Fruit fly (Drosophila melanogaster) whole organism, embryonic: ENCODE measurements around the gene CG32432.
A peak's percentile ranks its signal among the peaks of the same experiment; 100 is the strongest.

Source experiments
- Ada2b ChIP-seq: fragments of 200-800 bp; sonication (Bioruptor generic); IDR thresholded peaks from 2 replicates; pipeline ENCODE4 v1.3.6; 2022; ENCODE audit warnings: missing biosample characterization, missing genetic modification characterization
- B-H2 ChIP-seq: fragments of 200-800 bp; sonication (Bioruptor generic); optimal IDR thresholded peaks from 2 replicates; lab custom pipeline; 2018; ENCODE audit warnings: missing biosample characterization, mild to moderate bottlenecking, missing genetic modification characterization
- Blimp-1 ChIP-seq: fragments of 200-800 bp; sonication (Bioruptor generic); optimal IDR thresholded peaks from 3 replicates; lab custom pipeline; 2018; ENCODE audit warnings: missing biosample characterization, missing genetic modification characterization, mild to moderate bottlenecking, moderate library complexity, missing genetic modification reagents
- C15 ChIP-seq: fragments of 200-800 bp; sonication (Bioruptor generic); IDR thresholded peaks from 3 replicates; pipeline ENCODE4 v1.3.6; 2022; ENCODE audit warnings: missing biosample characterization, missing genetic modification characterization
- CG10274 ChIP-seq: fragments of 200-800 bp; sonication (Bioruptor generic); optimal IDR thresholded peaks from 3 replicates; lab custom pipeline; 2017; ENCODE audit warnings: missing biosample characterization, mild to moderate bottlenecking, missing genetic modification characterization
- CG11695 ChIP-seq: fragments of 200-800 bp; sonication (Bioruptor generic); IDR thresholded peaks from 3 replicates; pipeline ENCODE4 v1.3.6; 2022; ENCODE audit warnings: missing biosample characterization, missing genetic modification characterization
- CG12769 ChIP-seq: fragments of 200-800 bp; sonication (Bioruptor generic); optimal IDR thresholded peaks from 2 replicates; lab custom pipeline; 2019; ENCODE audit warnings: missing biosample characterization, mild to moderate bottlenecking, missing genetic modification characterization, moderate library complexity
- CG14441 ChIP-seq: fragments of 200-800 bp; sonication (Bioruptor generic); IDR thresholded peaks from 2 replicates; pipeline ENCODE4 v1.3.6; 2022; ENCODE audit warnings: missing biosample characterization, missing genetic modification characterization
- CG16779 ChIP-seq: fragments of 200-800 bp; sonication (Bioruptor generic); IDR thresholded peaks from 2 replicates; pipeline ENCODE4 v1.3.6; 2022; ENCODE audit warnings: missing biosample characterization, missing genetic modification characterization
- CG17328 ChIP-seq: fragments of 200-800 bp; sonication (Bioruptor generic); IDR thresholded peaks from 2 replicates; pipeline ENCODE4 v1.3.6; 2022; ENCODE audit warnings: missing biosample characterization, missing genetic modification characterization
- CG17361 ChIP-seq: fragments of 200-800 bp; sonication (Bioruptor generic); IDR thresholded peaks from 3 replicates; pipeline ENCODE4 v1.3.6; 2022; ENCODE audit warnings: missing biosample characterization, missing genetic modification characterization
- CG2120 ChIP-seq: fragments of 200-800 bp; sonication (Bioruptor generic); optimal IDR thresholded peaks from 3 replicates; lab custom pipeline; 2016; ENCODE audit warnings: missing biosample characterization, missing genetic modification characterization
- CG30403 ChIP-seq: fragments of 200-800 bp; sonication (Bioruptor generic); optimal IDR thresholded peaks from 3 replicates; lab custom pipeline; 2016; ENCODE audit warnings: missing biosample characterization, missing genetic modification characterization
- CG31441 ChIP-seq: fragments of 200-800 bp; sonication (Bioruptor generic); IDR thresholded peaks from 2 replicates; pipeline ENCODE4 v1.3.6; 2022; ENCODE audit warnings: missing biosample characterization, missing genetic modification characterization
- CG7556 ChIP-seq: fragments of 200-800 bp; sonication (Bioruptor generic); optimal IDR thresholded peaks from 2 replicates; lab custom pipeline; 2017; ENCODE audit warnings: missing biosample characterization, mild to moderate bottlenecking, missing genetic modification characterization
- CG9727 ChIP-seq: fragments of 200-800 bp; sonication (Bioruptor generic); optimal IDR thresholded peaks from 3 replicates; lab custom pipeline; 2017; ENCODE audit warnings: missing biosample characterization, mild to moderate bottlenecking, missing genetic modification characterization
- CG9817 ChIP-seq: fragments of 200-800 bp; sonication (Bioruptor generic); optimal IDR thresholded peaks from 2 replicates; lab custom pipeline; 2018; ENCODE audit warnings: missing biosample characterization, mild to moderate bottlenecking, missing genetic modification characterization, moderate library complexity
- Ets65A ChIP-seq: fragments of 200-800 bp; sonication (Bioruptor generic); peaks from one replicate; lab custom pipeline; 2016; ENCODE audit warnings: missing biosample characterization, missing genetic modification characterization
- Gug ChIP-seq: fragments of 200-800 bp; sonication (Bioruptor generic); IDR thresholded peaks from 4 replicates; pipeline ENCODE4 v1.3.6; 2022; ENCODE audit warnings: missing biosample characterization, missing genetic modification characterization
- Hmr ChIP-seq: fragments of 200-800 bp; sonication (Bioruptor generic); optimal IDR thresholded peaks from 3 replicates; lab custom pipeline; 2017; ENCODE audit warnings: mild to moderate bottlenecking, missing biosample characterization, missing genetic modification reagents, missing genetic modification characterization
- Meics ChIP-seq: fragments of 200-800 bp; sonication (Bioruptor generic); optimal IDR thresholded peaks from 2 replicates; lab custom pipeline; 2017; ENCODE audit warnings: missing biosample characterization, mild to moderate bottlenecking, missing genetic modification characterization
- PHDP ChIP-seq: fragments of 200-800 bp; sonication (Bioruptor generic); optimal IDR thresholded peaks from 3 replicates; lab custom pipeline; 2018; ENCODE audit warnings: missing biosample characterization, mild to moderate bottlenecking, missing genetic modification characterization, moderate library complexity
- Sox102F ChIP-seq: fragments of 200-800 bp; sonication (Bioruptor generic); optimal IDR thresholded peaks from 2 replicates; lab custom pipeline; 2018; ENCODE audit warnings: missing biosample characterization, mild to moderate bottlenecking, missing genetic modification characterization, moderate library complexity
- Taf1 ChIP-seq: fragments of 200-800 bp; sonication (Bioruptor generic); IDR thresholded peaks from 2 replicates; pipeline ENCODE4 v1.3.6; 2022; ENCODE audit warnings: missing biosample characterization, missing genetic modification characterization
- Xbp1 ChIP-seq: fragments of 200-800 bp; sonication (Bioruptor generic); optimal IDR thresholded peaks from 3 replicates; lab custom pipeline; 2016; ENCODE audit warnings: missing biosample characterization, mild to moderate bottlenecking, missing genetic modification characterization
- dmrt99B ChIP-seq: fragments of 200-800 bp; sonication (Bioruptor generic); optimal IDR thresholded peaks from 2 replicates; lab custom pipeline; 2018; ENCODE audit warnings: missing biosample characterization, mild to moderate bottlenecking, missing genetic modification characterization, moderate library complexity
- dysf ChIP-seq: fragments of 200-800 bp; sonication (Bioruptor generic); IDR thresholded peaks from 3 replicates; pipeline ENCODE4 v1.3.6; 2022; ENCODE audit warnings: missing biosample characterization, missing genetic modification characterization
- esg ChIP-seq: fragments of 200-800 bp; sonication (Bioruptor generic); conservative IDR thresholded peaks from 2 replicates; pipeline ENCODE4 v1.3.6; 2022; ENCODE audit warnings: missing biosample characterization, missing genetic modification characterization
- gem ChIP-seq: fragments of 200-800 bp; sonication (Bioruptor generic); optimal IDR thresholded peaks from 2 replicates; lab custom pipeline; 2019; ENCODE audit warnings: missing biosample characterization, mild to moderate bottlenecking, missing genetic modification characterization, moderate library complexity
- grau ChIP-seq: fragments of 200-800 bp; optimal IDR thresholded peaks from 3 replicates; lab custom pipeline; 2019; ENCODE audit warnings: missing biosample characterization, mild to moderate bottlenecking, missing genetic modification characterization, moderate library complexity
- gt ChIP-seq: fragments of 200-800 bp; sonication (Bioruptor generic); IDR thresholded peaks from 2 replicates; pipeline ENCODE4 v1.3.6; 2022; ENCODE audit warnings: missing biosample characterization, missing genetic modification characterization
- hkb ChIP-seq, 2 experiments: fragments of 200-800 bp in 1 of 2; fragments of >200 bp in 1 of 2; sonication (Bioruptor generic) in 1 of 2; IDR thresholded peaks in 1 of 2; optimal IDR thresholded peaks in 1 of 2; 2 replicates each; pipeline versions ENCODE4 v1.3.6 to Lab custom; 2017 to 2022; ENCODE audit warnings: missing biosample characterization in 1 of 2, missing genetic modification characterization in 1 of 2
- mam ChIP-seq: fragments of 200-800 bp; sonication (Bioruptor generic); optimal IDR thresholded peaks from 3 replicates; lab custom pipeline; 2016; ENCODE audit warnings: missing biosample characterization, missing genetic modification characterization
- seq ChIP-seq: fragments of 200-800 bp; sonication (Bioruptor generic); IDR thresholded peaks from 2 replicates; pipeline ENCODE4 v1.3.6; 2022; ENCODE audit warnings: missing biosample characterization, missing genetic modification characterization
- slbo ChIP-seq: fragments of 200-800 bp; sonication (Bioruptor generic); IDR thresholded peaks from 2 replicates; pipeline ENCODE4 v1.3.6; 2022; ENCODE audit warnings: missing biosample characterization, missing genetic modification characterization
- sqz ChIP-seq: fragments of 200-800 bp; sonication (Bioruptor generic); optimal IDR thresholded peaks from 3 replicates; lab custom pipeline; 2018; ENCODE audit warnings: missing biosample characterization, mild to moderate bottlenecking, missing genetic modification characterization
- stc ChIP-seq: fragments of 200-800 bp; sonication (Bioruptor generic); IDR thresholded peaks from 2 replicates; pipeline ENCODE4 v1.3.6; 2022; ENCODE audit warnings: missing biosample characterization, missing genetic modification characterization
- wdn ChIP-seq: fragments of 200-800 bp; sonication (Bioruptor generic); IDR thresholded peaks from 2 replicates; pipeline ENCODE4 v1.3.6; 2022; ENCODE audit warnings: missing biosample characterization, missing genetic modification characterization
- zfh2 ChIP-seq: fragments of 200-800 bp; sonication (Bioruptor generic); optimal IDR thresholded peaks from 2 replicates; lab custom pipeline; 2016; ENCODE audit warnings: missing biosample characterization, missing genetic modification characterization

CG32432 gene

dm6 chr3L:20826950-20827910, 57.8 kb downstream of the CG32432 start (continued):
- no peak for TF ChIP-seq dmrt99B (tag; lab: Kevin White, UChicago)
- TF ChIP-seq mam (GFP tag; lab: Kevin White, UChicago): peak; percentile 29
- TF ChIP-seq CG2120 (GFP tag; lab: Kevin White, UChicago): peak; percentile 65
- peak; percentile 10 for TF ChIP-seq Blimp-1 (GFP tag; lab: Kevin White, UChicago)
- peak; percentile 40 for TF ChIP-seq Meics (GFP tag; lab: Kevin White, UChicago)
- TF ChIP-seq Sox102F: peak; percentile 26
- TF ChIP-seq stc: no peak; the same call in 1 of the 2 replicates
- peak; percentile 34 for TF ChIP-seq Hmr (GFP tag; lab: Kevin White, UChicago)
- peak; percentile 16 for TF ChIP-seq CG7556
- TF ChIP-seq CG30403 (GFP tag; lab: Kevin White, UChicago): peak; percentile 61
- TF ChIP-seq CG12769: peak; percentile 27
- TF ChIP-seq Taf1 (GFP tag; lab: Robert Waterston, UW): 0 out of 2 replicates have a peak, but pooled peaks have one; percentile 12
- peak; percentile 7 for TF ChIP-seq B-H2 (GFP tag; lab: Kevin White, UChicago)
- TF ChIP-seq CG9817 (tag; lab: Kevin White, UChicago): peak; percentile 45
- TF ChIP-seq CG14441 (GFP tag; lab: Robert Waterston, UW): 0 out of 2 replicates have a peak, but pooled peaks have one; percentile 36
- TF ChIP-seq wdn (GFP tag; lab: Robert Waterston, UW): 0 out of 2 replicates have a peak, but pooled peaks have one; percentile 30
- peak; percentile 49; the same call in 1 of the 2 replicates for TF ChIP-seq Ada2b (GFP tag; lab: Robert Waterston, UW)
- peak; percentile 76 for TF ChIP-seq slbo (GFP tag; lab: Robert Waterston, UW)
- TF ChIP-seq Xbp1 (GFP tag; lab: Kevin White, UChicago): peak; percentile 48
- TF ChIP-seq hkb (optimal IDR thresholded peaks at IDR 0.05; lab: Kevin White, UChicago): no peak
- TF ChIP-seq hkb (GFP tag; IDR thresholded peaks at IDR 0.05; lab: Robert Waterston, UW): 0 out of 2 replicates have a peak, but pooled peaks have one; percentile 8
- TF ChIP-seq PHDP (tag; lab: Kevin White, UChicago): peak; percentile 21
- TF ChIP-seq esg (GFP tag; lab: Robert Waterston, UW): peak; percentile 28; the same call in 1 of the 2 replicates
- TF ChIP-seq C15 (GFP tag; lab: Robert Waterston, UW): 0 out of 3 replicates have a peak, but pooled peaks have one; percentile 43
- peak; percentile 11; the same call in 1 of the 2 replicates for TF ChIP-seq CG31441 (GFP tag; lab: Robert Waterston, UW)
- no peak for TF ChIP-seq gt (GFP tag; lab: Robert Waterston, UW)
- no peak; the same call in 1 of the 3 replicates for TF ChIP-seq dysf
- peak; percentile 33 for TF ChIP-seq Ets65A (GFP tag; lab: Kevin White, UChicago)
- TF ChIP-seq CG11695: peak; percentile 39; the same call in 1 of the 3 replicates
- TF ChIP-seq zfh2 (GFP tag; lab: Kevin White, UChicago): peak; percentile 42
- TF ChIP-seq sqz (GFP tag; lab: Kevin White, UChicago): no peak
- TF ChIP-seq CG17328 (GFP tag; lab: Robert Waterston, UW): no peak
- TF ChIP-seq seq: peak; percentile 26; the same call in 1 of the 2 replicates
- TF ChIP-seq gem (tag; lab: Kevin White, UChicago): peak; percentile 47
- peak; percentile 36; the same call in 1 of the 4 replicates for TF ChIP-seq Gug (GFP tag; lab: Robert Waterston, UW)
- peak; percentile 44; the same call in 1 of the 3 replicates for TF ChIP-seq CG17361 (GFP tag; lab: Robert Waterston, UW)
- no peak for TF ChIP-seq CG16779 (GFP tag; lab: Robert Waterston, UW)
- peak; percentile 44 for TF ChIP-seq grau
- TF ChIP-seq CG10274 (GFP tag; lab: Kevin White, UChicago): no peak
- peak; percentile 46 for TF ChIP-seq CG9727 (GFP tag; lab: Kevin White, UChicago)
